Worm (Caenorhabditis elegans): ENCODE measurements around the gene srw-59.
"Not testable (repeated sequence)": the region's sequence is repeated elsewhere in the genome, so short reads cannot be mapped to it uniquely, and the experiment has no call there.

srw-59 gene

ce11 chrV:15913714-15914113, 37.1 kb downstream of the srw-59 start, which contains the start of gene F35E8.7:
Gene F35E8.7, plus strand, starts transcription at chrV:15914014.
- no peak for TF ChIP-seq nhr-11 (tag; optimal IDR thresholded peaks at IDR 0.05)
- no peak for TF ChIP-seq tbx-7 (tag; optimal IDR thresholded peaks at IDR 0.05)
- no peak for TF ChIP-seq unc-86 (tag; optimal IDR thresholded peaks at IDR 0.05)
- no peak for TF ChIP-seq K09A11.1 (tag; optimal IDR thresholded peaks at IDR 0.05; ENCODE audit: insufficient read depth)
- TF ChIP-seq fkh-6 (tag; optimal IDR thresholded peaks at IDR 0.05), result no peak
- TF ChIP-seq che-1 (tag; optimal IDR thresholded peaks at IDR 0.05), result no peak
- no peak for TF ChIP-seq ztf-16 (tag; optimal IDR thresholded peaks at IDR 0.05)
- TF ChIP-seq lin-11 (tag; optimal IDR thresholded peaks at IDR 0.05), result no peak
- TF ChIP-seq sdc-2 (tag; optimal IDR thresholded peaks at IDR 0.05), result no peak
- TF ChIP-seq ahr-1 (tag; optimal IDR thresholded peaks at IDR 0.05), result no peak
- no peak for TF ChIP-seq ceh-45 (GFP tag; IDR thresholded peaks at IDR 0.05)
- TF ChIP-seq sox-2 (GFP tag; IDR thresholded peaks at IDR 0.05), result no peak
- no peak for TF ChIP-seq unc-3 (GFP tag; conservative IDR thresholded peaks at IDR 0.05)
- no peak for TF ChIP-seq unc-3 (tag; optimal IDR thresholded peaks at IDR 0.05)
- TF ChIP-seq ceh-2 (tag; optimal IDR thresholded peaks at IDR 0.05), result no peak
- no peak for TF ChIP-seq pha-4 (tag; optimal IDR thresholded peaks at IDR 0.05)
- no peak for TF ChIP-seq ceh-9 (tag; optimal IDR thresholded peaks at IDR 0.05)
- TF ChIP-seq hlh-6 (tag; optimal IDR thresholded peaks at IDR 0.05), result no peak

ce11 chrV:15912677-15913076, 38.1 kb downstream of the srw-59 start:
- no peak for TF ChIP-seq sdc-2 (tag; optimal IDR thresholded peaks at IDR 0.05)
- TF ChIP-seq ztf-16 (tag; optimal IDR thresholded peaks at IDR 0.05), result no peak
- no peak for TF ChIP-seq pqm-1 (tag; optimal IDR thresholded peaks at IDR 0.05)

DNA sequence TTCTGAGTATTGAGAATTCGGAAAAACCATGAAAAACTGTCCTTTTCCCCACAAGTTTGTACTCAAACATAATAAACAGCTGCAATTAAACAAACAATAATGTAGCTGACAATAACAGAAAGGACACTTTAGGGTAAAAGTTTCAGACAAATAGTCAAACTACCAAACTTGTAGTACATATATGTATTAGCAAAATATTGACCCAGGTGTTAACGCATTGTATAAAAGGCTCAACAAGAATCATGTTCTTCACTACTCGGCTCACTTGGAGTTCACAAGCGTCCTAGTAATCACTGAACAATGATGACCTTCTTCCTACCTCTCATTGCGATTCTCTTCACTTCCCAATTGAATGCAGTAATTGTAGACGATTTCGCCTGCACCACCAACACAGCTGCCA, 39.0 kb downstream of the srw-59 start, which contains the start of gene F35E8.6:
Gene F35E8.6 (plus strand): TSS at position 301 of the 400 bp plus-strand sequence.
- TF ChIP-seq pha-2 (tag; optimal IDR thresholded peaks at IDR 0.05) (no peak), sox-4 (tag; optimal IDR thresholded peaks at IDR 0.05) (no peak), unc-42 (tag; optimal IDR thresholded peaks at IDR 0.05) (no peak), ceh-18 (tag; optimal IDR thresholded peaks at IDR 0.05) (no peak), ceh-14 (tag; optimal IDR thresholded peaks at IDR 0.05) (no peak), ceh-22 (tag; optimal IDR thresholded peaks at IDR 0.05) (no peak), nfya-1 (tag; optimal IDR thresholded peaks at IDR 0.05) (no peak), fax-1 (tag; optimal IDR thresholded peaks at IDR 0.05) (no peak), ceh-2 (tag; optimal IDR thresholded peaks at IDR 0.05) (no peak), tbx-7 (tag; optimal IDR thresholded peaks at IDR 0.05) (no peak), rnt-1 (tag; optimal IDR thresholded peaks at IDR 0.05) (no peak)

DNA sequence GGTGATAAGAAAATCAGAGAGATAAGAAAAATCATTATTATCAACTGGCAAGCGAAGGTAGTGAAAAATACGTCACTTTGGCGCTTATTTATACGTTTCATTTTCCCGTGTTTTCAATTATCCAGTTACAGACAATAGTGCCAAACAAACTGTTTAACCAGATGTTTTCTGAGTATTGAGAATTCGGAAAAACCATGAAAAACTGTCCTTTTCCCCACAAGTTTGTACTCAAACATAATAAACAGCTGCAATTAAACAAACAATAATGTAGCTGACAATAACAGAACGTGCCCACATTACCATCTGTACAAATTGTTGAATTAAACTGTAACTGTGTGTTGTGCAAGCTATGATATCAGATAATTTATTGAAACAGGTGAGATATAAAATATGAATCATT, 45.3 kb downstream of the srw-59 start, which contains the start of the genes F35E8.1 and F35E8.2:
Gene F35E8.1 (minus strand): TSS at position 101 of the 400 bp plus-strand sequence.
Gene F35E8.2 (plus strand): TSS at position 132 of the 400 bp plus-strand sequence.
- not testable (repeated sequence) for TF ChIP-seq zip-5, ceh-9, dve-1 (tag; optimal IDR thresholded peaks at IDR 0.05)

DNA sequence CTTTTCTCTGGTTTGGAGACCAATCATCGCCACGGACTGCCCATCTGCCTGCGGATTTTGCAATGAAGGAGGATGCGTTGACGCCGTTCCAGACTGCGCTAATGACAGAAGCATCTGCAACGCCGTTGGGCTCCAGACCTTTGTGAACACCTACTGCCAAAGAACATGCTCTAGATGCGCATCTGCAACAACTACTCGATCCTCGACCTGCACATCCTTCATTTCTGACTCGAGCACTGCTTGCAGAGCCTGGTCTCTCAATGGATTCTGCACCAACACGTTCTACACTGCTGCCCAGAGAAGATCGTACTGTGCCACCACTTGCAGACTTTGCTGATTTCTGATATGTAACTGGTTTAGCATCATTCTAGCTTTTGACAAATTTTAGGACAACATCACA, 50.2 kb downstream of the srw-59 start:
- TF ChIP-seq che-1 (tag; optimal IDR thresholded peaks at IDR 0.05) (no peak), unc-55 (GFP tag; optimal IDR thresholded peaks at IDR 0.05) (no peak), ttx-3 (tag; optimal IDR thresholded peaks at IDR 0.05) (no peak)

Measured in whole organism, late embryonic.